Fruit fly (Drosophila melanogaster): ENCODE results near the gene CG34452.

Gene CG34452

DNA sequence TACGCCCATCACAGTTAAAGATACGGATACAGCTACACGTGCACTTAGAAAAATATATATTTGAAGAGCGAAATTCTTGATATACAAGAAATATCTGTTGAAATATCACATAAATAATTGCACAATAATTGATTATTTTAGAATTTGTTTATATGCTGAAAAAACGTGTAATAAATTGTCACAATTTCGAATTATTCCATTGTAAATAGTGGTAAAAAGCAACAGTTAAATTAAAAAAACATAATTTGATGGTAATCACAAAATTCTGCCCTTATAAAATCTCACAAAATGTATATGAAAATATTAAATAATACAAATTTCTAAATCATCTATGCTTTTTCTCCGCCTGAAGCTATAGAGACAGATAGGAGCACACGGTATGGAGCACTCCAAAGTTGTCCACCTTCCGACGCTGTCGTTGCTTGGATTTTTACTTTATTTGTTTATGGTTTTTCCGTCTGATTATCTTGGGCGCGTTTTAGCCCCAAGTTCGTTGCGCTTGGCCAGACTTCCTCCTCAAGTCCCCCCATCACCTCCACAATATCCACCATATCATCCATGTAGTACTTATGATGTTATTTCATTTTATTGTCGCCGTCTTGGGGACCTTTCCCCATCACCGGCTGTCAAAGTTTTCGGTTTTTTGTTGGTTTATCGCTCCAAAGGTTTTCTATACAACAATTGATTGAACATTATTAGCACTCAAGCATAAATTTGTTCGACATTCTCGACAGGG lies 16.7 kb upstream of the CG34452 start (continued):
- TF ChIP-seq CG15336 (GFP tag; IDR thresholded peaks at IDR 0.05) (no peak; the same call in none of the 2 replicates), salr (GFP tag; optimal IDR thresholded peaks at IDR 0.05) (peak in 1 of 2 experiments; percentile 64), CG6792 (GFP tag; optimal IDR thresholded peaks at IDR 0.05) (peak; percentile 12), Eip75B (GFP tag; optimal IDR thresholded peaks at IDR 0.05) (peak; percentile 10), CG8119 (GFP tag; IDR thresholded peaks at IDR 0.05) (peak; percentile 63; the same call in 2 of the 3 replicates), dac (GFP tag; optimal IDR thresholded peaks at IDR 0.05) (no peak), ss (GFP tag; optimal IDR thresholded peaks at IDR 0.05) (peak in 1 of 2 experiments; percentile 30), Hr38 (GFP tag; optimal IDR thresholded peaks at IDR 0.05) (no peak), cyc (GFP tag; optimal IDR thresholded peaks at IDR 0.05) (no peak)

DNA sequence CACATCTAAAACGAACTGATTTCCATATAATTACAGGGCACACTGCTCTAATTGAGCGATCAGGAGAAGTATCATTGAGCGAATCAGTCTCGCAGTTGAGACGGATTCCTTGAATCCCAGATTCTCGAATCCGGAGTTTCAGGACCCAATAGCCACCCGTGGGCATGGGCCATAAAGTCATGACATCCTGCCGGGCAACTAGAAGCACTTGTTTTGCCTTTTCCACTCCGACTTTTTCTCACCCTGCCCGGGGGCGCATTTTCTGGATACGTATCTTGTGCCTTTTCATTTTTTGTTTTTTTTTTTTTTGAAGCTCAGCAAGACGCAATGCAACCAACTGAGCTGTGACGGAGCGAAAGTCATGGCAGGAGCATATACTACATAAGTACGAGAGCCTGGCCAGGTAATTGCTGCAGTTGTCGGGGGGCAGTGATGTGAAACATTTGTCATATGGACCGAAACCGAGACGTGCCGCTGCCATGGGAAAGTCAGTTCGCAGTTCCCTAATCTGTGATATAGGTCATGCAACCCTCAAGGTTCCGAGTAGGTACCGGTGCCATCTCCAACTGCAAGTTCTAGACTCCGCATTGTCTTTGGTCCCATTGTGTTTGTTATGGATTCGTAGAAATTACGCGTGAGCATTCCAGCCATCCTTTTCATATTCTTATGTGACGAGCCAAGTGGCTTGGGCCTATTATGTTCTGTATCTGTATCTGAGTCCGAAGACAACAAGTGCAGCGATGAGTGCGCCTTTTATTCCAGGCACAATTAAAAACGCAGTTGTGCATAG lies 15.8 kb upstream of the CG34452 start:
- TF ChIP-seq Ets96B (tag; optimal IDR thresholded peaks at IDR 0.05): no peak
- TF ChIP-seq CG6792 (GFP tag; optimal IDR thresholded peaks at IDR 0.05): no peak
- TF ChIP-seq ss (GFP tag; optimal IDR thresholded peaks at IDR 0.05): no peak
- TF ChIP-seq CG11294 (GFP tag; IDR thresholded peaks at IDR 0.05): no peak
- TF ChIP-seq Met (GFP tag; optimal IDR thresholded peaks at IDR 0.05): no peak
- no peak for TF ChIP-seq lz (GFP tag; optimal IDR thresholded peaks at IDR 0.05)
- TF ChIP-seq Blimp-1 (GFP tag; optimal IDR thresholded peaks at IDR 0.05): no peak
- TF ChIP-seq Sox15 (GFP tag; optimal IDR thresholded peaks at IDR 0.05): no peak
- TF ChIP-seq CG6163 (GFP tag; IDR thresholded peaks at IDR 0.05): no peak
- no peak for TF ChIP-seq CG11762 (GFP tag; optimal IDR thresholded peaks at IDR 0.05; ENCODE audit: insufficient read depth)
- no peak for TF ChIP-seq Hr38 (GFP tag; optimal IDR thresholded peaks at IDR 0.05)
- TF ChIP-seq Smox (GFP tag; optimal IDR thresholded peaks at IDR 0.05): no peak
- no peak for TF ChIP-seq esn (GFP tag; optimal IDR thresholded peaks at IDR 0.05)
- no peak for TF ChIP-seq Sox14 (GFP tag; optimal IDR thresholded peaks at IDR 0.05)

DNA sequence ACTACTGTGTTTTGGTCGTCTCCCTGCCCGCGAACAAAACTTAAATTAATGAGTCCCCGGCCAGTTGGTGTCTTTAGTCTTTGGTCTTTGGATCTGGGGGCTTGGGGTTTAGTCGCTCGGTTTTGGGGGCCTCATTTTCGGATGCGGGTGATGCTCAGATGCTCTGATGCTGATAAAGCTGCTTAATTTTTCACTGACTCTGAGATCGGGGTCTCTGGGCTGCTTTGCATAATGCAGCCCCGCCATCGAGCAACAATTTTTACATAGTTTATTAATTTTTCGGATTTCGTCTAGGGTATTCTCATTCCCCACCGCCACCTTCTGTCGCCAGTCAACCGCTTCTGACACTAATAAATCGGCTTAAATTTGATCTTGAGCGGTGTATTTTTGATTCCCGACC lies 14.5 kb upstream of the CG34452 start:
- TF ChIP-seq Eip78C (GFP tag) (no peak), OdsH (GFP tag; optimal IDR thresholded peaks at IDR 0.05) (no peak), CG6163 (GFP tag; IDR thresholded peaks at IDR 0.05) (no peak), Hr4 (GFP tag; optimal IDR thresholded peaks at IDR 0.05) (no peak), achi (GFP tag; optimal IDR thresholded peaks at IDR 0.05) (no peak), CG6792 (GFP tag; optimal IDR thresholded peaks at IDR 0.05) (no peak), CG8632 (GFP tag; optimal IDR thresholded peaks at IDR 0.05) (no peak), CG6276 (GFP tag; optimal IDR thresholded peaks at IDR 0.05) (no peak), pdm3 (GFP tag; optimal IDR thresholded peaks at IDR 0.05) (no peak), CG8119 (GFP tag; IDR thresholded peaks at IDR 0.05) (no peak), salr (GFP tag; optimal IDR thresholded peaks at IDR 0.05) (no peak), Gug (GFP tag; IDR thresholded peaks at IDR 0.05) (no peak)

DNA sequence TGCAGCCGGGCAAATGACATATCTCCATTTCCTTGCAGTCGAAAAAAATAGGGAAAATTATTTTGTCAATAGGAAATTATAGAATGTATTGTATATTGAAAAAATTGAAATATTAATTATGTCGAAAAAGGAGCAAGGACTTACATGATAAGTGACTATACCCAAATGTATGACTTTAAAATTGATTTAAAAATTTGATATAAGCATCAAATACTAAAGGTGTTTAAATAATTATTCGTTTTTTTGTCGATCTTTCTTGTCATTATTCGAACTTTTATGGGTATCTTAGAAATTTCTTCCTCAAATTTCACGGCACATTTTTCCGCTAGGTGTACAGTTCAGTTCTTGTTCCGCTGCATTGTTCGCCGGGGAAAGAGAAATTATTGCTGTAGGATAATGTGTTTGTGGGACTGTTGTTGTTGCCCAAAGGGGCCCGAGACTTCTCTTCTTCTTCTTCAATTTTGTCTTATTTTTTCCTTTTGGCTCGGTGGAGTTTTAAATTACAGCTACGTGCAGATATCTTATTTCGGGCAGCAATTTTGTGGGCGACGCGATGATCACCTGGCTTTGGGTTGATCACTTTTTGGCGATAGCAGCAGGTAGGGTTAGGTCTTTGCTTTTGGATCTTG lies 12.8 kb upstream of the CG34452 start:
- TF ChIP-seq net (GFP tag; optimal IDR thresholded peaks at IDR 0.05) (peak; percentile 62), Sox15 (GFP tag; optimal IDR thresholded peaks at IDR 0.05) (peak; percentile 54), Ets96B (tag; optimal IDR thresholded peaks at IDR 0.05) (peak; percentile 85), CG8319 (GFP tag; optimal IDR thresholded peaks at IDR 0.05) (peak; percentile 49), lz (GFP tag; optimal IDR thresholded peaks at IDR 0.05) (peak; percentile 74), Hr38 (GFP tag; optimal IDR thresholded peaks at IDR 0.05) (no peak), acj6 (GFP tag; optimal IDR thresholded peaks at IDR 0.05) (peak; percentile 85), cyc (GFP tag; optimal IDR thresholded peaks at IDR 0.05) (peak; percentile 75), dsx (GFP tag; optimal IDR thresholded peaks at IDR 0.05; ENCODE audit: poor library complexity, severe bottlenecking) (peak; percentile 59), CG34406 (GFP tag; optimal IDR thresholded peaks at IDR 0.05) (peak; percentile 77), esn (GFP tag; optimal IDR thresholded peaks at IDR 0.05) (peak; percentile 91), Blimp-1 (GFP tag; optimal IDR thresholded peaks at IDR 0.05) (peak; percentile 61), CG9139 (GFP tag; optimal IDR thresholded peaks at IDR 0.05) (peak; percentile 33), Gug (GFP tag; IDR thresholded peaks at IDR 0.05) (no peak), CG11762 (GFP tag; optimal IDR thresholded peaks at IDR 0.05; ENCODE audit: insufficient read depth) (peak; percentile 46), CG4318 (GFP tag; optimal IDR thresholded peaks at IDR 0.05) (peak; percentile 5), CG8632 (GFP tag; optimal IDR thresholded peaks at IDR 0.05) (peak; percentile 80), CG11294 (GFP tag; IDR thresholded peaks at IDR 0.05) (no peak), Sox14 (GFP tag; optimal IDR thresholded peaks at IDR 0.05) (peak; percentile 81), CG6808 (GFP tag; optimal IDR thresholded peaks at IDR 0.05) (peak; percentile 79), spab (GFP tag; optimal IDR thresholded peaks at IDR 0.05) (peak; percentile 66), CG6854 (GFP tag; optimal IDR thresholded peaks at IDR 0.05) (peak; percentile 61), CG10631 (GFP tag; optimal IDR thresholded peaks at IDR 0.05) (peak; percentile 83), fkh (GFP tag; optimal IDR thresholded peaks at IDR 0.05) (no peak)
